Fruit fly (Drosophila melanogaster): ENCODE measurements around the gene CG1105.

CG1105 gene

DNA sequence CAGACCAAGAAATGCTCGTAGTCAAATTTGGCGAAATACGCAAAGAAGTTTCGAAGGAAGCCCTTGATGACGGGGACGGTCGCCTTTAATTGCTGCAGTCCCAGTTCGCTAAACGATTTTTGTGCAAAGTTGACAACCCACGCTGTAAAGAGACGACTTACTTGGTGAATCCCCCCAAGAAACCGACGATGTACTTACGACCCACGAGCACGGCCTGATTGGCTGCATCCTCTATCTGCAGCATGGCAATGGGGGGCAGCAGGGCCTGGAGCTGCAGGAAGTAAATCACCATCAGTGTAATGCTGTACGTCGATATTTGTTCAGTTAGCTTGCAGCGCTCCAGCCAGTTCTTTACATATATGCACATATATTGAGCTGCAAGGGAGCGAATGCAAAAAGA lies 16.8 kb upstream of the CG1105 start:
- TF ChIP-seq nom (GFP tag; optimal IDR thresholded peaks at IDR 0.05) (peak; percentile 29), da (GFP tag; optimal IDR thresholded peaks at IDR 0.05) (no peak), HHEX (GFP tag; optimal IDR thresholded peaks at IDR 0.05) (no peak)

- TF ChIP-seq CG13287 (GFP tag; IDR thresholded peaks at IDR 0.05; ENCODE audit: partially characterized antibody): peak; percentile 10; the same call in 1 of the 2 replicates
- no peak for TF ChIP-seq slp2 (GFP tag; optimal IDR thresholded peaks at IDR 0.05)
- no peak for TF ChIP-seq CG14860 (GFP tag; IDR thresholded peaks at IDR 0.05; ENCODE audit: partially characterized antibody)
- TF ChIP-seq CG4328 (GFP tag; optimal IDR thresholded peaks at IDR 0.05): no peak
- TF ChIP-seq lbe (GFP tag; optimal IDR thresholded peaks at IDR 0.05): peak; percentile 38
- peak; percentile 41 for TF ChIP-seq Mad (GFP tag; optimal IDR thresholded peaks at IDR 0.05)
- no peak for TF ChIP-seq ab (GFP tag; optimal IDR thresholded peaks at IDR 0.05)
- TF ChIP-seq Doc3 (GFP tag; IDR thresholded peaks at IDR 0.05; ENCODE audit: partially characterized antibody): no peak
- no peak for TF ChIP-seq HLHmδ (GFP tag; optimal IDR thresholded peaks at IDR 0.05)
- no peak for TF ChIP-seq prd (optimal IDR thresholded peaks at IDR 0.05)
- TF ChIP-seq prd (GFP tag; IDR thresholded peaks at IDR 0.05): no peak
- peak; percentile 41 for TF ChIP-seq phol (tag; optimal IDR thresholded peaks at IDR 0.05)
- TF ChIP-seq CG5245 (GFP tag; optimal IDR thresholded peaks at IDR 0.05): no peak
- peak; percentile 80 for TF ChIP-seq Med (GFP tag)
- 0 out of 2 replicates have a peak, but pooled peaks have one; percentile 6 for TF ChIP-seq Ptx1 (GFP tag; IDR thresholded peaks at IDR 0.05)
- no peak for TF ChIP-seq ewg (GFP tag; optimal IDR thresholded peaks at IDR 0.05)
- peak; percentile 50 for TF ChIP-seq stwl (tag; optimal IDR thresholded peaks at IDR 0.05)
- TF ChIP-seq bcd (GFP tag; optimal IDR thresholded peaks at IDR 0.05): no peak
- no peak for TF ChIP-seq CG7987 (GFP tag; optimal IDR thresholded peaks at IDR 0.05)
- TF ChIP-seq bbx (GFP tag; IDR thresholded peaks at IDR 0.05; ENCODE audit: partially characterized antibody): no peak
- TF ChIP-seq en (GFP tag; optimal IDR thresholded peaks at IDR 0.05): peak; percentile 32
- no peak for TF ChIP-seq bigmax (GFP tag; optimal IDR thresholded peaks at IDR 0.05)
- TF ChIP-seq CG18262 (tag; optimal IDR thresholded peaks at IDR 0.05): peak; percentile 28
- no peak for TF ChIP-seq exex (tag; optimal IDR thresholded peaks at IDR 0.05)
- TF ChIP-seq CG18619 (GFP tag; optimal IDR thresholded peaks at IDR 0.05): no peak
- TF ChIP-seq onecut (GFP tag; IDR thresholded peaks at IDR 0.05): 0 out of 2 replicates have a peak, but pooled peaks have one; percentile 13
- peak; percentile 17 for TF ChIP-seq caup (GFP tag; optimal IDR thresholded peaks at IDR 0.05; ENCODE audit: severe bottlenecking)
- TF ChIP-seq CG2202 (tag; optimal IDR thresholded peaks at IDR 0.05): no peak
- no peak for TF ChIP-seq CG1024 (GFP tag; IDR thresholded peaks at IDR 0.05)
- TF ChIP-seq CG14710 (tag; optimal IDR thresholded peaks at IDR 0.05): peak; percentile 45
- TF ChIP-seq fd64A (GFP tag; optimal IDR thresholded peaks at IDR 0.05): no peak
- peak; percentile 36 for TF ChIP-seq Fer1 (GFP tag; optimal IDR thresholded peaks at IDR 0.05)
- no peak for TF ChIP-seq tup (GFP tag; optimal IDR thresholded peaks at IDR 0.05)
- TF ChIP-seq CG4404 (GFP tag; IDR thresholded peaks at IDR 0.05): no peak
- TF ChIP-seq CG4854 (GFP tag; optimal IDR thresholded peaks at IDR 0.05): peak; percentile 28
- TF ChIP-seq CG1603 (tag; optimal IDR thresholded peaks at IDR 0.05): peak; percentile 51
- TF ChIP-seq twi (tag; optimal IDR thresholded peaks at IDR 0.05): no peak
- no peak for TF ChIP-seq CG9876 (GFP tag; optimal IDR thresholded peaks at IDR 0.05)
- peak in 1 of 2 experiments; percentile 16 for TF ChIP-seq insv (GFP tag; optimal IDR thresholded peaks at IDR 0.05)
- peak; percentile 22 for TF ChIP-seq CG8290 (GFP tag; optimal IDR thresholded peaks at IDR 0.05)
- TF ChIP-seq CG8290 (tag; optimal IDR thresholded peaks at IDR 0.05): peak; percentile 23 to 54
- TF ChIP-seq HLH3B (GFP tag; IDR thresholded peaks at IDR 0.05): no peak
- TF ChIP-seq sens-2 (GFP tag; IDR thresholded peaks at IDR 0.05): no peak
- no peak for TF ChIP-seq Dbx (GFP tag; IDR thresholded peaks at IDR 0.05)
- TF ChIP-seq schlank (tag; optimal IDR thresholded peaks at IDR 0.05): no peak
- TF ChIP-seq pfk (GFP tag; optimal IDR thresholded peaks at IDR 0.05): peak; percentile 37
Observed at dm6 chr3R:7081972-7082371, 15.0 kb upstream of the CG1105 start, which contains the start of gene Dpck. Gene Dpck, plus strand, starts transcription at chr3R:7082182.
